Worm (Caenorhabditis elegans) whole organism, L3 larva: ENCODE results near the gene nhr-136.
"Not testable (repeated sequence)": the region's sequence is repeated elsewhere in the genome, so short reads cannot be mapped to it uniquely, and the experiment has no call there.

Experiments
- ceh-82 ChIP-seq: fragments of 150-350 bp; optimal IDR thresholded peaks from 2 replicates; lab custom pipeline; 2014; ENCODE audit warnings: missing biosample characterization, missing genetic modification characterization
- egl-27 ChIP-seq: sonication (generic microtip); optimal IDR thresholded peaks from 4 replicates; lab custom pipeline; 2017; ENCODE audit warnings: missing biosample characterization, missing genetic modification reagents, missing genetic modification characterization
- fkh-10 ChIP-seq: sonication (generic microtip); optimal IDR thresholded peaks from 2 replicates; lab custom pipeline; 2017; ENCODE audit warnings: missing biosample characterization, missing genetic modification reagents, missing genetic modification characterization
- lin-39 ChIP-seq: fragments of 150-350 bp; optimal IDR thresholded peaks from 2 replicates; lab custom pipeline; 2018; ENCODE audit warnings: missing biosample characterization, missing genetic modification reagents, missing genetic modification characterization
- nhr-77 ChIP-seq: fragments of 150-350 bp; optimal IDR thresholded peaks from 2 replicates; lab custom pipeline; 2014; ENCODE audit warnings: missing biosample characterization, missing genetic modification characterization
- skn-1 ChIP-seq: fragments of 150-350 bp; optimal IDR thresholded peaks from 2 replicates; lab custom pipeline; 2014; ENCODE audit warnings: missing biosample characterization, missing genetic modification characterization
- tbx-2 ChIP-seq: sonication (generic microtip); optimal IDR thresholded peaks from 2 replicates; lab custom pipeline; 2016; ENCODE audit warnings: mild to moderate bottlenecking, missing genetic modification characterization, missing compliant biosample characterization
- unc-62 ChIP-seq: fragments of 150-350 bp; sonication (generic microtip); optimal IDR thresholded peaks from 4 replicates; lab custom pipeline; 2014; ENCODE audit warnings: missing biosample characterization, missing genetic modification reagents, missing genetic modification characterization

DNA sequence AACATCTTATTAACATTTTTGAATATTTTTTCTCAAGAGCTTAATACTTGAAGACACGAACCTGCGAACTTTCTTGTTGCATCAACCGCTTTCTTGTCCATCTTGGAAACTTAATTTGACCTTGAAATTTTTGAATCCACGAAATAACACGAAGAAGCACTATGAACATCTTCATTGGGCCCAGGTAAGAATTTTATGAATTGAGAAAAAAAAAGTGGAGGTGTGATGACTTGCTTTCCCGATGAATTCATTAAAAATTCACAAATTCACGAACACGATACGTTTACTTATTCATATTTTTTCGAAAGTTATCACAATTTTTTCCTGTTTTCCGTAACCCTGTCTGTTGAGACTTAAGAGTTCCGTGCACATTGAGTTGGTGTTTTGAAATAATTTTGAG is 23.7 kb downstream of the nhr-136 start, which contains the start of gene C27A7.6:
- not testable (repeated sequence) for TF ChIP-seq unc-62; lin-39 (tag; lab: Kevin White, UChicago); egl-27 (tag; lab: Kevin White, UChicago); ceh-82 (tag; lab: Kevin White, UChicago); skn-1 (tag; lab: Kevin White, UChicago); tbx-2 (tag; lab: Kevin White, UChicago); nhr-77 (tag; lab: Kevin White, UChicago); fkh-10 (GFP tag; lab: Kevin White, UChicago)
